Worm (Caenorhabditis elegans): Measurements from ENCODE around the gene pph-5.

The pph-5 gene

ce11 chrV:19212354-19212753, 22.0 kb downstream of the pph-5 start (continued):
- TF ChIP-seq nhr-11 (tag; optimal IDR thresholded peaks at IDR 0.05) (no peak), lin-38 (GFP tag; IDR thresholded peaks at IDR 0.05) (no peak), daf-8 (GFP tag; IDR thresholded peaks at IDR 0.05) (no peak), nhr-77 (tag; optimal IDR thresholded peaks at IDR 0.05) (peak; percentile 86), tag-97 (GFP tag; IDR thresholded peaks at IDR 0.05) (no peak), dmd-9 (GFP tag; IDR thresholded peaks at IDR 0.05) (no peak), F26F4.8 (GFP tag; conservative IDR thresholded peaks at IDR 0.05) (no peak), daf-12 (tag; optimal IDR thresholded peaks at IDR 0.05) (no peak), ztf-7 (tag; optimal IDR thresholded peaks at IDR 0.05) (no peak), attf-4 (tag; optimal IDR thresholded peaks at IDR 0.05) (no peak), daf-16 (GFP tag; optimal IDR thresholded peaks at IDR 0.05) (no peak), daf-16 (tag; optimal IDR thresholded peaks at IDR 0.05) (peak; percentile 97), lin-15B (tag; optimal IDR thresholded peaks at IDR 0.05) (no peak), unc-62 (GFP tag; optimal IDR thresholded peaks at IDR 0.05 in 1 of 2) (no peak), unc-62 (tag; optimal IDR thresholded peaks at IDR 0.05) (no peak), mxl-2 (GFP tag; conservative IDR thresholded peaks at IDR 0.05) (no peak), pqm-1 (tag; optimal IDR thresholded peaks at IDR 0.05) (peak; percentile 53), ZK546.5 (tag; optimal IDR thresholded peaks at IDR 0.05) (no peak), unc-39 (tag; optimal IDR thresholded peaks at IDR 0.05) (no peak), F10B5.3 (tag; optimal IDR thresholded peaks at IDR 0.05) (no peak), nhr-28 (tag; optimal IDR thresholded peaks at IDR 0.05) (peak; percentile 97), zfp-3 (GFP tag; conservative IDR thresholded peaks at IDR 0.05) (no peak), cey-2 (tag; optimal IDR thresholded peaks at IDR 0.05; ENCODE audit: borderline replicate concordance, insufficient read depth) (no peak), fkh-10 (GFP tag; optimal IDR thresholded peaks at IDR 0.05) (no peak), hlh-30 (tag; optimal IDR thresholded peaks at IDR 0.05; ENCODE audit: insufficient read depth) (peak; percentile 60), nhr-237 (tag; optimal IDR thresholded peaks at IDR 0.05) (no peak), nhr-42 (GFP tag; IDR thresholded peaks at IDR 0.05) (peak; percentile 54; the same call in 1 of the 2 replicates), set-16 (GFP tag; IDR thresholded peaks at IDR 0.05) (no peak), hif-1 (tag; optimal IDR thresholded peaks at IDR 0.05) (no peak), ZK337.2 (GFP tag; IDR thresholded peaks at IDR 0.05) (no peak), nhr-6 (tag; optimal IDR thresholded peaks at IDR 0.05) (no peak), T20F7.1 (GFP tag; optimal IDR thresholded peaks at IDR 0.05) (peak; percentile 27), daf-19 (GFP tag; conservative IDR thresholded peaks at IDR 0.05) (no peak), zip-2 (tag; optimal IDR thresholded peaks at IDR 0.05) (no peak), mxl-3 (GFP tag; optimal IDR thresholded peaks at IDR 0.05) (peak; percentile 83), egl-43 (GFP tag; IDR thresholded peaks at IDR 0.05) (no peak), duxl-1 (tag; optimal IDR thresholded peaks at IDR 0.05; ENCODE audit: poor library complexity) (no peak), R02D3.7 (tag; optimal IDR thresholded peaks at IDR 0.05) (no peak), mdl-1 (tag; optimal IDR thresholded peaks at IDR 0.05) (peak in 1 of 2 experiments; percentile 78), lin-13 (GFP tag; optimal IDR thresholded peaks at IDR 0.05) (no peak), gei-8 (GFP tag; optimal IDR thresholded peaks at IDR 0.05) (no peak), tra-1 (GFP tag; IDR thresholded peaks at IDR 0.05) (no peak), egl-27 (tag; optimal IDR thresholded peaks at IDR 0.05) (no peak), jun-1 (tag; optimal IDR thresholded peaks at IDR 0.05) (no peak), lim-7 (GFP tag; IDR thresholded peaks at IDR 0.05) (no peak), Y48G9A.11 (GFP tag; IDR thresholded peaks at IDR 0.05) (no peak), nhr-48 (tag; optimal IDR thresholded peaks at IDR 0.05) (no peak), saeg-2 (GFP tag; IDR thresholded peaks at IDR 0.05) (no peak), ama-1 (optimal IDR thresholded peaks at IDR 0.05) (no peak), madf-5 (GFP tag; IDR thresholded peaks at IDR 0.05) (no peak), vab-7 (GFP tag; IDR thresholded peaks at IDR 0.05) (no peak), mes-2 (tag; optimal IDR thresholded peaks at IDR 0.05; ENCODE audit: poor library complexity, severe bottlenecking) (peak; percentile 38), aha-1 (tag) (peak; percentile 90)
